Fruit fly (Drosophila melanogaster): ENCODE data around the gene emb.

The emb gene

DNA sequence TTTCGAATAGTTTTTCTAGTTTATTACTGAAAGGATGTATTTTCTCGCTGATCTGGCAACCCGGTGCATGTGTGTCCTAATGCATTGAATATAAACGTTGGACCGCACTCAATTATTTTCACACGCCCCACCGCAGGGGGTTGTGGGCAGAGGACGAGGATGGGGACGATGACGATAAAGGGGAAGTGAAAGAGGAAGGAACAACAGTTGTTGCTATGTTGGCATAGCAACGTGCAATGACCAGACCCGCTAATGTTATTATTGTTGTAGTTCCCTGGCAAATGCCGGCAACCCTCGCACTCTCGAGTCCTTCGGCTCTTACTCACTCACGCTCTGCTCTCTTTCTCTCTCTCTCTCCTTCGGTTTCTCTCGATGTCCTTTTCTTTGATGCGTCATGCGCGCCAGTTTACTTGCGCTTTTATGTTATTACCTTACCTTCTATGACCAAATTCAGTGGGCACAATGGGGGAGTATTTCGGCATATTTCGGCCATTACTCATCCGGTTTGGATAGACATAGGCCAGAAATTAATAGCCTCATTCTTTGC, 21.4 kb downstream of the emb start (continued):
- no peak for TF ChIP-seq CHES-1-like (GFP tag; optimal IDR thresholded peaks at IDR 0.05)

DNA sequence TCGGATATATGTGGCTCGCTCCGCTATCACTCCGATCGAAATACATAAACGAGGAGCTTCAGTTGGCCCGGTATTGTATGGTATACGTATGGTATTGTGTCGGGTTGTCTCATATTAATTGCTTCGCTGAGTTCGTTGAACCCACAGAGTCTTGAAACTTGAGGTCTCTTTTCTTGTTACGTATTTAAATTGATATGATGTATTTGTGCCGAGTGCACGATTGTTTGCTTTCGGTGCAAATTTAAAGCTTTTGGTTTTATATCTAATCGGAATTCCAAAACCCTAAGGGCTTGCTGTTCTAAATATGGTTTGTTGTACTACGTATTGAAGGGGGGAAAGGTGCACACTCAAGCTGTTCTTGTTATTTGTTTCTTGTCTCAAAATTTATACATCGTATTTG, 21.8 kb downstream of the emb start:
- TF ChIP-seq Trl (optimal IDR thresholded peaks at IDR 0.05) (peak in 1 of 2 experiments; percentile 15), Trl (GFP tag; optimal IDR thresholded peaks at IDR 0.05) (no peak), psq (GFP tag; optimal IDR thresholded peaks at IDR 0.05) (no peak), CG18619 (GFP tag; optimal IDR thresholded peaks at IDR 0.05) (no peak), CG34376 (GFP tag; optimal IDR thresholded peaks at IDR 0.05) (no peak), CG10366 (GFP tag; IDR thresholded peaks at IDR 0.05) (no peak), Med (GFP tag) (peak; percentile 31), CG4854 (GFP tag; optimal IDR thresholded peaks at IDR 0.05) (no peak), sens (GFP tag) (peak; percentile 12)

DNA sequence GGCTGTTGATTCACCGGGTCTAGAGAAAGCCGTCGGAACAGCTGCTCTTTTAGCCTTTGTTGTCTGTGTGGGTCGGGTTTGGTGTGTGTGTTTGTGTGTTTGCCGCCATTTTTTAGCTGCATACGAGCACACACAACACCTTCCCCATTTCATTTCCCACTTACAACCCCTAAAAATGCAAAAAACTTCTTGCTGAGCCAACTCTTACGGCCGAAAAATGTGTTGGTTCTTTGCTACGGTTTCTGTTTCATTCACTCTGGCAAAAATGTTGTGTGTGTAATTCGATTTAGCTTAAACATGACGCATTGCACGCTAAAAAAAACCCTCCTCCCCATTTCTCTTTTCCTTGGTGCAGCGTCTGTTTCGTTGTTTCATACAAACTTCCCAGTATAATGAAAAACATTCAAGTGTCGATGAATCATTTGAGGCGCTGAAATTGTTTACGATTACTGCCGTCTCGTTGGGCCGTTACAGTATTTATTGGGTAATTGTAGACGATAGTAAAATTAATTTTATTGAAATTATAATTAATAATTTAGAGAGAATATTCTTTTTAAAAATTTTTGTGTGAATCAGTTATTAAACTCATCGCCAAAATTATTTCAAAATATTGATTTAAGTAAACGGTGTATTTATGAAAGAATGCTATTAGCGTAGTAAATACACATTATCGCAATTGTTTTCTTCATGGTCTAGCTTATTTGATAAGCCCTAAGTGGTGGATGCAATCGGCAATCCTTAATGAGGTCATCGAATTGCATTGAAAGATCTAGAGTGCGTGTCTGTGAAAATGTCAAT, 22.8 kb downstream of the emb start:
- no peak for TF ChIP-seq nau (GFP tag; optimal IDR thresholded peaks at IDR 0.05)
- no peak for TF ChIP-seq CG6813 (GFP tag; optimal IDR thresholded peaks at IDR 0.05)
- 0 out of 3 replicates have a peak, but pooled peaks have one; percentile 21 for TF ChIP-seq CG11456 (GFP tag; IDR thresholded peaks at IDR 0.05)
- no peak for TF ChIP-seq CG13123 (GFP tag; optimal IDR thresholded peaks at IDR 0.05)
- TF ChIP-seq CG2875 (GFP tag; optimal IDR thresholded peaks at IDR 0.05) = no peak
- TF ChIP-seq zfh1 (GFP tag; IDR thresholded peaks at IDR 0.05) = no peak
- no peak for TF ChIP-seq CG1024 (GFP tag; IDR thresholded peaks at IDR 0.05)
- no peak for TF ChIP-seq CG30020 (tag; optimal IDR thresholded peaks at IDR 0.05)
- no peak for TF ChIP-seq CG4404 (GFP tag; IDR thresholded peaks at IDR 0.05)
- no peak for TF ChIP-seq Ravus (GFP tag; IDR thresholded peaks at IDR 0.05)
- no peak for TF ChIP-seq CG7786 (GFP tag; optimal IDR thresholded peaks at IDR 0.05)
- TF ChIP-seq ftz-f1 (GFP tag; optimal IDR thresholded peaks at IDR 0.05) = no peak
- no peak for TF ChIP-seq nmo (GFP tag; optimal IDR thresholded peaks at IDR 0.05)
- TF ChIP-seq lola (GFP tag; optimal IDR thresholded peaks at IDR 0.05) = no peak
- TF ChIP-seq toy (GFP tag; IDR thresholded peaks at IDR 0.05) = no peak
- TF ChIP-seq CG4282 (GFP tag; optimal IDR thresholded peaks at IDR 0.05) = no peak
- TF ChIP-seq CG8359 (GFP tag; optimal IDR thresholded peaks at IDR 0.05; ENCODE audit: borderline replicate concordance) = no peak
- no peak for TF ChIP-seq cg (GFP tag; optimal IDR thresholded peaks at IDR 0.05)
- TF ChIP-seq CG2199 (GFP tag; IDR thresholded peaks at IDR 0.05) = 0 out of 3 replicates have a peak, but pooled peaks have one; percentile 39
- TF ChIP-seq Camta (GFP tag; optimal IDR thresholded peaks at IDR 0.05) = no peak
- no peak for TF ChIP-seq B-H2 (GFP tag; optimal IDR thresholded peaks at IDR 0.05)
- no peak for TF ChIP-seq ash1 (GFP tag; optimal IDR thresholded peaks at IDR 0.05)
- no peak for TF ChIP-seq CG13624 (GFP tag; optimal IDR thresholded peaks at IDR 0.05)
- TF ChIP-seq pros (GFP tag; optimal IDR thresholded peaks at IDR 0.05) = peak; percentile 60
- TF ChIP-seq grau (tag; optimal IDR thresholded peaks at IDR 0.05) = no peak
- no peak for TF ChIP-seq ranshi (GFP tag; IDR thresholded peaks at IDR 0.05)

DNA sequence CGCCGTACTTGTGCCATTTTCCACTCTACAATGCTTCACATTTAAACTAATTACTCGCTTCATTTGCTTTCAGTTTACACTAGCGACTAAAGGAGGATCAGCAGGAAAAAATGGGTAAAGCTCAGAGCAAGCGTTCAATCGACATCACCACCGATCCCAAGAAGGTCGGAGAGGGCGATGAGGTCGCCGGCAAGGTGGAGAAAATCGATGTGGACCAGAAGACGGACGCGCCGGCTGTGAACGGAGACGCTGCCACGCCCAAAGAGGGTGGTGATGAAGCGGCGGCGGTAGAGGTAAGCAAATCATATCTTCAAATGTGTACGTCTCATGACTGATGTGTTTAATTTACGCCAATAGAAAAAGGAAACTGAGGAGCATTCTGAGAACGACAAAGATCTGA, 23.4 kb downstream of the emb start:
- TF ChIP-seq CG7963 (GFP tag; IDR thresholded peaks at IDR 0.05; ENCODE audit: partially characterized antibody) = no peak
- no peak for TF ChIP-seq CG31388 (GFP tag; optimal IDR thresholded peaks at IDR 0.05)
- TF ChIP-seq Fer2 (tag; optimal IDR thresholded peaks at IDR 0.05) = no peak
- no peak for TF ChIP-seq prd (optimal IDR thresholded peaks at IDR 0.05)
- no peak for TF ChIP-seq prd (GFP tag; IDR thresholded peaks at IDR 0.05)
- TF ChIP-seq gcm2 (GFP tag; optimal IDR thresholded peaks at IDR 0.05) = no peak
- TF ChIP-seq pho (GFP tag; optimal IDR thresholded peaks at IDR 0.05) = no peak
- TF ChIP-seq Med (GFP tag) = peak; percentile 63
- no peak for TF ChIP-seq wdn (GFP tag; IDR thresholded peaks at IDR 0.05)
